Fruit fly (Drosophila melanogaster) whole organism, adult: Measurements from ENCODE around the gene Tango6.
A peak's percentile ranks its signal among the peaks of the same experiment; 100 is the strongest.

Source experiments
- CG11617 ChIP-seq: fragments of 200-800 bp; sonication (Bioruptor generic); optimal IDR thresholded peaks from 2 replicates; lab custom pipeline; 2017; ENCODE audit warnings: mild to moderate bottlenecking, missing biosample characterization, missing genetic modification reagents, missing genetic modification characterization
- CG12768 ChIP-seq: fragments of 200-800 bp; sonication (Bioruptor generic); optimal IDR thresholded peaks from 2 replicates; lab custom pipeline; 2017; ENCODE audit warnings: missing biosample characterization, missing genetic modification characterization, mild to moderate bottlenecking, moderate library complexity, missing genetic modification reagents
- CG14711 ChIP-seq: fragments of 200-800 bp; sonication (Bioruptor generic); optimal IDR thresholded peaks from 2 replicates; lab custom pipeline; 2018; ENCODE audit warnings: missing biosample characterization, mild to moderate bottlenecking, missing genetic modification characterization, moderate library complexity
- CG1620 ChIP-seq: fragments of 200-800 bp; sonication (Bioruptor generic); optimal IDR thresholded peaks from 2 replicates; lab custom pipeline; 2016; ENCODE audit warnings: missing biosample characterization, missing genetic modification characterization
- CG33017 ChIP-seq: fragments of 200-800 bp; sonication (Bioruptor generic); optimal IDR thresholded peaks from 2 replicates; lab custom pipeline; 2018; ENCODE audit warnings: missing biosample characterization, mild to moderate bottlenecking, missing genetic modification characterization, moderate library complexity
- CG5204 ChIP-seq: fragments of 200-800 bp; sonication (Bioruptor generic); optimal IDR thresholded peaks from 2 replicates; lab custom pipeline; 2016; ENCODE audit warnings: missing biosample characterization, missing genetic modification characterization
- CG7045 ChIP-seq: fragments of 200-800 bp; sonication (Bioruptor generic); optimal IDR thresholded peaks from 2 replicates; lab custom pipeline; 2017; ENCODE audit warnings: missing biosample characterization, mild to moderate bottlenecking, missing genetic modification characterization
- CG7101 ChIP-seq: fragments of 200-800 bp; sonication (Bioruptor generic); optimal IDR thresholded peaks from 2 replicates; lab custom pipeline; 2018; ENCODE audit warnings: missing biosample characterization, mild to moderate bottlenecking, missing genetic modification characterization, moderate library complexity
- Clk ChIP-seq: fragments of 200-800 bp; sonication (Bioruptor generic); optimal IDR thresholded peaks from 2 replicates; lab custom pipeline; 2017; ENCODE audit warnings: missing biosample characterization, missing genetic modification characterization
- Crg-1 ChIP-seq: fragments of 200-800 bp; sonication (Bioruptor generic); optimal IDR thresholded peaks from 2 replicates; lab custom pipeline; 2016; ENCODE audit warnings: missing biosample characterization, missing genetic modification characterization
- Hr96 ChIP-seq: fragments of 200-800 bp; sonication (Bioruptor generic); optimal IDR thresholded peaks from 2 replicates; lab custom pipeline; 2016; ENCODE audit warnings: missing biosample characterization, missing genetic modification characterization
- Mnt ChIP-seq: fragments of 200-800 bp; sonication (Bioruptor generic); optimal IDR thresholded peaks from 2 replicates; lab custom pipeline; 2016; ENCODE audit warnings: missing biosample characterization, mild to moderate bottlenecking, missing genetic modification characterization
- bab1 ChIP-seq: fragments of 200-800 bp; sonication (Bioruptor generic); optimal IDR thresholded peaks from 3 replicates; lab custom pipeline; 2019; ENCODE audit warnings: missing biosample characterization, mild to moderate bottlenecking, missing genetic modification characterization, moderate library complexity
- cic ChIP-seq: fragments of 200-800 bp; sonication (Bioruptor generic); optimal IDR thresholded peaks from 2 replicates; lab custom pipeline; 2017; ENCODE audit warnings: missing biosample characterization, mild to moderate bottlenecking, missing genetic modification characterization, moderate library complexity
- cnc ChIP-seq, 2 experiments: fragments of >200 bp; optimal IDR thresholded peaks; 2 replicates each; lab custom pipeline; 2017
- kay ChIP-seq: fragments of 200-800 bp; sonication (Bioruptor generic); peaks from one replicate; lab custom pipeline; 2016; ENCODE audit warnings: missing biosample characterization, missing genetic modification characterization, borderline replicate concordance
- ovo ChIP-seq: fragments of 200-800 bp; sonication (Bioruptor generic); optimal IDR thresholded peaks from 2 replicates; lab custom pipeline; 2016; ENCODE audit warnings: missing biosample characterization, missing genetic modification characterization
- pad ChIP-seq: fragments of 200-800 bp; sonication (Bioruptor generic); optimal IDR thresholded peaks from 3 replicates; lab custom pipeline; 2017; ENCODE audit warnings: missing biosample characterization, missing genetic modification characterization, mild to moderate bottlenecking, moderate library complexity, missing genetic modification reagents
- tj ChIP-seq: fragments of 200-800 bp; sonication (Bioruptor generic); optimal IDR thresholded peaks from 3 replicates; lab custom pipeline; 2017; ENCODE audit warnings: missing biosample characterization, mild to moderate bottlenecking, missing genetic modification characterization, moderate library complexity
- toe ChIP-seq: fragments of 200-800 bp; sonication (Bioruptor generic); optimal IDR thresholded peaks from 2 replicates; lab custom pipeline; 2016; ENCODE audit warnings: missing biosample characterization, missing genetic modification characterization

Tango6 gene

dm6 chr2L:18967897-18968296 is 931 bp upstream of the Tango6 start:
- TF ChIP-seq CG11617, result no peak
- TF ChIP-seq Hr96 (GFP tag; lab: Kevin White, UChicago), result no peak
- no peak for TF ChIP-seq CG12768 (GFP tag; lab: Kevin White, UChicago)
- no peak for TF ChIP-seq ovo (GFP tag; lab: Kevin White, UChicago)
- no peak for TF ChIP-seq Crg-1
- TF ChIP-seq CG33017 (tag; lab: Kevin White, UChicago), result no peak
- no peak for TF ChIP-seq Mnt (GFP tag; lab: Kevin White, UChicago)
- TF ChIP-seq kay, result no peak
- no peak for TF ChIP-seq bab1 (GFP tag; lab: Kevin White, UChicago)
- TF ChIP-seq pad (GFP tag; lab: Kevin White, UChicago), result no peak
- no peak for TF ChIP-seq CG7101 (tag; lab: Kevin White, UChicago)
- TF ChIP-seq CG1620 (GFP tag; lab: Kevin White, UChicago), result no peak
- no peak for TF ChIP-seq tj (GFP tag; lab: Kevin White, UChicago)
- no peak for TF ChIP-seq toe (GFP tag; lab: Kevin White, UChicago)
- TF ChIP-seq cic (GFP tag; lab: Kevin White, UChicago), result no peak
- TF ChIP-seq cnc (optimal IDR thresholded peaks at IDR 0.05; lab: Kevin White, UChicago), result no peak
- TF ChIP-seq CG5204 (GFP tag; lab: Kevin White, UChicago), result no peak

dm6 chr2L:18974063-18974779 is 5.4 kb downstream of the Tango6 start, which contains the start of the genes L2HGDH and CG10431:
Gene L2HGDH (minus strand): TSS chr2L:18974448.
Gene CG10431 (plus strand): TSS chr2L:18974710.
- TF ChIP-seq Crg-1, result peak; percentile 77
- TF ChIP-seq CG14711 (tag; lab: Kevin White, UChicago), result peak; percentile 68
- TF ChIP-seq CG5204 (GFP tag; lab: Kevin White, UChicago), result no peak
- peak; percentile 59 for TF ChIP-seq CG1620 (GFP tag; lab: Kevin White, UChicago)
- TF ChIP-seq CG11617, result peak; percentile 83
- peak; percentile 63 for TF ChIP-seq CG33017 (tag; lab: Kevin White, UChicago)
- peak; percentile 76 for TF ChIP-seq tj (GFP tag; lab: Kevin White, UChicago)
- peak; percentile 73 for TF ChIP-seq pad (GFP tag; lab: Kevin White, UChicago)
- peak; percentile 81 for TF ChIP-seq ovo (GFP tag; lab: Kevin White, UChicago)
- peak; percentile 47 for TF ChIP-seq bab1 (GFP tag; lab: Kevin White, UChicago)
- peak; percentile 84 for TF ChIP-seq cic (GFP tag; lab: Kevin White, UChicago)
- peak; percentile 60 for TF ChIP-seq Hr96 (GFP tag; lab: Kevin White, UChicago)
- peak; percentile 56 for TF ChIP-seq CG7045 (GFP tag; lab: Kevin White, UChicago)
- peak; percentile 78 for TF ChIP-seq CG7101 (tag; lab: Kevin White, UChicago)
- peak; percentile 80 for TF ChIP-seq CG12768 (GFP tag; lab: Kevin White, UChicago)
- TF ChIP-seq kay, result no peak
- TF ChIP-seq Mnt (GFP tag; lab: Kevin White, UChicago), result peak; percentile 80
- TF ChIP-seq toe (GFP tag; lab: Kevin White, UChicago), result peak; percentile 83
- peak; percentile 57 for TF ChIP-seq Clk (GFP tag; lab: Kevin White, UChicago)
- no peak for TF ChIP-seq cnc (optimal IDR thresholded peaks at IDR 0.05; lab: Kevin White, UChicago)

- TF ChIP-seq kay, result no peak
- TF ChIP-seq pad (GFP tag; lab: Kevin White, UChicago), result no peak
- TF ChIP-seq cnc (optimal IDR thresholded peaks at IDR 0.05; lab: Kevin White, UChicago), result no peak
- TF ChIP-seq CG5204 (GFP tag; lab: Kevin White, UChicago), result no peak
- no peak for TF ChIP-seq cic (GFP tag; lab: Kevin White, UChicago)
- no peak for TF ChIP-seq tj (GFP tag; lab: Kevin White, UChicago)
Measured at dm6 chr2L:18976749-18977148, 7.9 kb downstream of the Tango6 start.

- TF ChIP-seq bab1 (GFP tag; lab: Kevin White, UChicago), result no peak
- no peak for TF ChIP-seq CG14711 (tag; lab: Kevin White, UChicago)
- TF ChIP-seq CG5204 (GFP tag; lab: Kevin White, UChicago), result no peak
- no peak for TF ChIP-seq kay
- no peak for TF ChIP-seq Clk (GFP tag; lab: Kevin White, UChicago)
- no peak for TF ChIP-seq ovo (GFP tag; lab: Kevin White, UChicago)
- no peak for TF ChIP-seq toe (GFP tag; lab: Kevin White, UChicago)
- no peak for TF ChIP-seq Mnt (GFP tag; lab: Kevin White, UChicago)
- no peak for TF ChIP-seq pad (GFP tag; lab: Kevin White, UChicago)
- TF ChIP-seq tj (GFP tag; lab: Kevin White, UChicago), result no peak
- TF ChIP-seq cic (GFP tag; lab: Kevin White, UChicago), result no peak
- no peak for TF ChIP-seq CG11617
- no peak for TF ChIP-seq CG7045 (GFP tag; lab: Kevin White, UChicago)
- TF ChIP-seq cnc (optimal IDR thresholded peaks at IDR 0.05; lab: Kevin White, UChicago), result no peak
- TF ChIP-seq CG33017 (tag; lab: Kevin White, UChicago), result no peak
- TF ChIP-seq Crg-1, result no peak
Measured at dm6 chr2L:18978923-18979322, 10.1 kb downstream of the Tango6 start.

dm6 chr2L:18979407-18979806 is 10.6 kb downstream of the Tango6 start:
- no peak for TF ChIP-seq Crg-1
- no peak for TF ChIP-seq ovo (GFP tag; lab: Kevin White, UChicago)
- TF ChIP-seq CG33017 (tag; lab: Kevin White, UChicago), result no peak
- no peak for TF ChIP-seq CG1620 (GFP tag; lab: Kevin White, UChicago)
- no peak for TF ChIP-seq CG7045 (GFP tag; lab: Kevin White, UChicago)
- TF ChIP-seq toe (GFP tag; lab: Kevin White, UChicago), result no peak
- no peak for TF ChIP-seq cic (GFP tag; lab: Kevin White, UChicago)
- no peak for TF ChIP-seq CG7101 (tag; lab: Kevin White, UChicago)
